Worm (Caenorhabditis elegans) whole organism, L2 larva: ENCODE data around the gene srsx-13.

Source experiments
- F13H6.1 ChIP-seq: sonication (generic microtip); optimal IDR thresholded peaks from 2 replicates; lab custom pipeline; 2016; ENCODE audit warnings: missing genetic modification characterization, missing compliant biosample characterization
- R02D3.7 ChIP-seq: fragments of 150-350 bp; optimal IDR thresholded peaks from 2 replicates; lab custom pipeline; 2014; ENCODE audit warnings: missing biosample characterization, missing genetic modification characterization
- lin-13 ChIP-seq: fragments of 150-350 bp; optimal IDR thresholded peaks from 2 replicates; lab custom pipeline; 2014; ENCODE audit warnings: missing biosample characterization, missing genetic modification reagents, missing genetic modification characterization
- mdl-1 ChIP-seq, 2 experiments: fragments of 150-350 bp in 1 of 2; sonication (generic microtip) in 1 of 2; optimal IDR thresholded peaks; 2 replicates each; lab custom pipeline; 2017; ENCODE audit warnings: missing biosample characterization in 2 of 2, missing genetic modification characterization in 2 of 2
- nhr-10 ChIP-seq: sonication (generic microtip); optimal IDR thresholded peaks from 2 replicates; lab custom pipeline; 2017; ENCODE audit warnings: missing biosample characterization, missing genetic modification characterization
- nhr-6 ChIP-seq: fragments of 150-350 bp; optimal IDR thresholded peaks from 2 replicates; lab custom pipeline; 2014; ENCODE audit warnings: missing biosample characterization, missing genetic modification characterization
- nhr-77 ChIP-seq: fragments of 150-350 bp; optimal IDR thresholded peaks from 2 replicates; lab custom pipeline; 2014; ENCODE audit warnings: missing biosample characterization, missing genetic modification characterization
- unc-39 ChIP-seq: fragments of 150-350 bp; optimal IDR thresholded peaks from 2 replicates; lab custom pipeline; 2014; ENCODE audit warnings: missing biosample characterization, missing genetic modification characterization

- TF ChIP-seq mdl-1 (tag; optimal IDR thresholded peaks at IDR 0.05; lab: Kevin White, UChicago) (no peak), nhr-77 (tag; lab: Kevin White, UChicago) (no peak), nhr-10 (tag; lab: Kevin White, UChicago) (no peak), unc-39 (tag; lab: Kevin White, UChicago) (no peak), nhr-6 (no peak), R02D3.7 (tag; lab: Kevin White, UChicago) (no peak), F13H6.1 (tag; lab: Kevin White, UChicago) (no peak), lin-13 (GFP tag; lab: Kevin White, UChicago) (no peak)
These were observed 40.4 kb upstream of the srsx-13 start for ce11 chrV:5023355-5023754.
